Worm (Caenorhabditis elegans) whole organism, mixed stage, embryonic: ENCODE measurements around the gene elt-1.

Source experiments
- M03D4.4 ChIP-seq: sonication (generic microtip); optimal IDR thresholded peaks from 2 replicates; lab custom pipeline; 2017; ENCODE audit warnings: mild to moderate bottlenecking, missing genetic modification characterization, missing compliant biosample characterization
- ceh-39 ChIP-seq: fragments of 150-350 bp; optimal IDR thresholded peaks from 2 replicates; lab custom pipeline; 2014; ENCODE audit warnings: missing biosample characterization, missing genetic modification characterization
- elt-1 ChIP-seq: sonication (generic microtip); optimal IDR thresholded peaks from 2 replicates; lab custom pipeline; 2017; ENCODE audit warnings: missing genetic modification characterization, mild to moderate bottlenecking, missing compliant biosample characterization, antibody characterized with exemption, moderate library complexity, borderline replicate concordance; ENCODE audit not compliant: insufficient read depth
- ham-2 ChIP-seq: fragments of 200-800 bp; sonication (Bioruptor generic); optimal IDR thresholded peaks from 2 replicates; lab custom pipeline; 2018; ENCODE audit warnings: mild to moderate bottlenecking, missing genetic modification characterization, missing compliant biosample characterization
- sptf-1 ChIP-seq: sonication (generic microtip); optimal IDR thresholded peaks from 2 replicates; lab custom pipeline; 2017; ENCODE audit warnings: mild to moderate bottlenecking, missing genetic modification characterization, moderate library complexity, missing compliant biosample characterization
- unc-120 ChIP-seq: sonication (generic microtip); optimal IDR thresholded peaks from 2 replicates; lab custom pipeline; 2017; ENCODE audit warnings: missing genetic modification characterization, missing compliant biosample characterization; ENCODE audit not compliant: poor library complexity, severe bottlenecking
- ztf-11 ChIP-seq: fragments of 150-350 bp; optimal IDR thresholded peaks from 2 replicates; lab custom pipeline; 2014; ENCODE audit warnings: missing biosample characterization, missing genetic modification characterization

- TF ChIP-seq ztf-11 (tag; lab: Kevin White, UChicago), result no peak
- TF ChIP-seq unc-120 (tag; lab: Kevin White, UChicago), result no peak
- TF ChIP-seq ham-2 (GFP tag; lab: Kevin White, UChicago), result no peak
- no peak for TF ChIP-seq M03D4.4
- TF ChIP-seq ceh-39, result no peak
- TF ChIP-seq sptf-1 (tag; lab: Kevin White, UChicago), result no peak
- no peak for TF ChIP-seq elt-1 (tag; lab: Kevin White, UChicago)
Observed at ce11 chrIV:9632094-9632493, 17.3 kb downstream of the elt-1 start.
